Worm (Caenorhabditis elegans): ENCODE data around the gene C03G6.17.

- TF ChIP-seq him-1 (tag; optimal IDR thresholded peaks at IDR 0.05) (no peak), W03F9.2 (tag; optimal IDR thresholded peaks at IDR 0.05) (no peak), dao-5 (tag; optimal IDR thresholded peaks at IDR 0.05) (no peak)
These were observed 30.8 kb upstream of the C03G6.17 start, which contains the start of gene str-41 for ce11 chrV:7411695-7412094.

Measured in whole organism, L4/young adult.